Fruit fly (Drosophila melanogaster) whole organism, embryonic: Measurements from ENCODE around the gene Uggt.

Experiments used
- B-H2 ChIP-seq: fragments of 200-800 bp; sonication (Bioruptor generic); optimal IDR thresholded peaks from 2 replicates; lab custom pipeline; 2018; ENCODE audit warnings: missing biosample characterization, mild to moderate bottlenecking, missing genetic modification characterization
- BtbVII ChIP-seq: fragments of 200-800 bp; sonication (Bioruptor generic); optimal IDR thresholded peaks from 3 replicates; lab custom pipeline; 2017; ENCODE audit warnings: missing biosample characterization, mild to moderate bottlenecking, missing genetic modification characterization
- CG10543 ChIP-seq: fragments of 200-800 bp; sonication (Bioruptor generic); optimal IDR thresholded peaks from 3 replicates; lab custom pipeline; 2017; ENCODE audit warnings: missing biosample characterization, mild to moderate bottlenecking, missing genetic modification characterization, moderate library complexity
- CG11695 ChIP-seq: fragments of 200-800 bp; sonication (Bioruptor generic); IDR thresholded peaks from 3 replicates; pipeline ENCODE4 v1.3.6; 2022; ENCODE audit warnings: missing biosample characterization, missing genetic modification characterization
- CG12744 ChIP-seq: fragments of 200-800 bp; sonication (Bioruptor generic); optimal IDR thresholded peaks from 2 replicates; lab custom pipeline; 2016; ENCODE audit warnings: missing biosample characterization, missing genetic modification characterization
- CG12769 ChIP-seq: fragments of 200-800 bp; sonication (Bioruptor generic); optimal IDR thresholded peaks from 2 replicates; lab custom pipeline; 2019; ENCODE audit warnings: missing biosample characterization, mild to moderate bottlenecking, missing genetic modification characterization, moderate library complexity
- CG13775 ChIP-seq: fragments of 200-800 bp; sonication (Bioruptor generic); optimal IDR thresholded peaks from 3 replicates; lab custom pipeline; 2017; ENCODE audit warnings: missing biosample characterization, mild to moderate bottlenecking, missing genetic modification characterization
- CG16779 ChIP-seq: fragments of 200-800 bp; sonication (Bioruptor generic); IDR thresholded peaks from 2 replicates; pipeline ENCODE4 v1.3.6; 2022; ENCODE audit warnings: missing biosample characterization, missing genetic modification characterization
- CG16863 ChIP-seq: fragments of 200-800 bp; sonication (Bioruptor generic); optimal IDR thresholded peaks from 3 replicates; lab custom pipeline; 2016; ENCODE audit warnings: missing biosample characterization, missing genetic modification characterization
- CG3065 ChIP-seq: fragments of 200-800 bp; sonication (Bioruptor generic); optimal IDR thresholded peaks from 2 replicates; lab custom pipeline; 2016; ENCODE audit warnings: missing biosample characterization, missing genetic modification characterization
- CG3163 ChIP-seq: fragments of 200-800 bp; sonication (Bioruptor generic); optimal IDR thresholded peaks from 3 replicates; lab custom pipeline; 2016; ENCODE audit warnings: missing biosample characterization, missing genetic modification characterization
- CG32772 ChIP-seq: fragments of 200-800 bp; sonication (Bioruptor generic); IDR thresholded peaks from 2 replicates; pipeline ENCODE4 v1.3.6; 2022; ENCODE audit warnings: missing biosample characterization, missing genetic modification characterization
- CG6654 ChIP-seq: fragments of 200-800 bp; sonication (Bioruptor generic); optimal IDR thresholded peaks from 2 replicates; lab custom pipeline; 2017; ENCODE audit warnings: missing biosample characterization, mild to moderate bottlenecking, missing genetic modification characterization
- CG7786 ChIP-seq: fragments of 200-800 bp; sonication (Bioruptor generic); optimal IDR thresholded peaks from 2 replicates; lab custom pipeline; 2016; ENCODE audit warnings: missing biosample characterization, missing genetic modification characterization
- CG8765 ChIP-seq: fragments of 200-800 bp; sonication (Bioruptor generic); IDR thresholded peaks from 2 replicates; pipeline ENCODE4 v1.3.6; 2022; ENCODE audit warnings: missing biosample characterization, missing genetic modification characterization
- CG9609 ChIP-seq: fragments of 200-800 bp; sonication (Bioruptor generic); optimal IDR thresholded peaks from 3 replicates; lab custom pipeline; 2016; ENCODE audit warnings: missing biosample characterization, missing genetic modification characterization
- CG9797 ChIP-seq: fragments of 200-800 bp; sonication (Bioruptor generic); optimal IDR thresholded peaks from 3 replicates; lab custom pipeline; 2018; ENCODE audit warnings: missing biosample characterization, mild to moderate bottlenecking, missing genetic modification characterization
- D ChIP-seq, 2 experiments: fragments of 200-800 bp in 1 of 2; fragments of >200 bp in 1 of 2; sonication (Bioruptor generic) in 1 of 2; optimal IDR thresholded peaks; 2 replicates in 1 of 2; 3 replicates in 1 of 2; lab custom pipeline; 2017; ENCODE audit warnings: mild to moderate bottlenecking in 1 of 2, missing biosample characterization in 1 of 2, missing genetic modification characterization in 1 of 2, missing genetic modification reagents in 1 of 2
- Deaf1 ChIP-seq: fragments of 200-800 bp; optimal IDR thresholded peaks from 3 replicates; lab custom pipeline; 2019; ENCODE audit warnings: missing biosample characterization, mild to moderate bottlenecking, missing genetic modification characterization, moderate library complexity
- Ets65A ChIP-seq: fragments of 200-800 bp; sonication (Bioruptor generic); peaks from one replicate; lab custom pipeline; 2016; ENCODE audit warnings: missing biosample characterization, missing genetic modification characterization
- Fer3 ChIP-seq: fragments of 200-800 bp; sonication (Bioruptor generic); optimal IDR thresholded peaks from 2 replicates; lab custom pipeline; 2018; ENCODE audit warnings: missing biosample characterization, mild to moderate bottlenecking, missing genetic modification characterization, moderate library complexity
- HHEX ChIP-seq: fragments of 200-800 bp; sonication (Bioruptor generic); optimal IDR thresholded peaks from 3 replicates; lab custom pipeline; 2017; ENCODE audit warnings: missing biosample characterization, mild to moderate bottlenecking, missing genetic modification characterization, missing genetic modification reagents
- HLHmδ ChIP-seq: fragments of 200-800 bp; sonication (Bioruptor generic); optimal IDR thresholded peaks from 2 replicates; lab custom pipeline; 2018; ENCODE audit warnings: missing biosample characterization, mild to moderate bottlenecking, missing genetic modification characterization, moderate library complexity
- NFAT ChIP-seq: fragments of 200-800 bp; sonication (Bioruptor generic); IDR thresholded peaks from 2 replicates; pipeline ENCODE4 v1.3.6; 2022; ENCODE audit warnings: missing biosample characterization, missing genetic modification characterization
- Optix ChIP-seq: fragments of 200-800 bp; sonication (Bioruptor generic); IDR thresholded peaks from 3 replicates; pipeline ENCODE4 v1.3.6; 2022; ENCODE audit warnings: missing biosample characterization, missing genetic modification characterization
- Pdp1 ChIP-seq, 2 experiments: fragments of 200-800 bp; sonication (Bioruptor generic); optimal IDR thresholded peaks; 3 replicates each; lab custom pipeline; 2016; ENCODE audit warnings: missing biosample characterization in 2 of 2, missing genetic modification characterization in 2 of 2, mild to moderate bottlenecking in 1 of 2, moderate library complexity in 1 of 2
- Trl ChIP-seq, 3 experiments: fragments of >200 bp in 2 of 3; fragments of 200-800 bp in 1 of 3; sonication (Bioruptor generic) in 1 of 3; optimal IDR thresholded peaks; 2 replicates in 1 of 3; 3 replicates in 2 of 3; lab custom pipeline; 2016 to 2017; ENCODE audit warnings: missing biosample characterization in 1 of 3, missing genetic modification characterization in 1 of 3
- abd-A ChIP-seq: fragments of 200-800 bp; sonication (Bioruptor generic); optimal IDR thresholded peaks from 3 replicates; lab custom pipeline; 2019; ENCODE audit warnings: missing biosample characterization, mild to moderate bottlenecking, missing genetic modification characterization, moderate library complexity
- bbx ChIP-seq: fragments of 200-800 bp; sonication (Bioruptor generic); IDR thresholded peaks from 2 replicates; pipeline ENCODE4 v1.3.6; 2022; ENCODE audit warnings: missing biosample characterization, missing genetic modification characterization; ENCODE audit not compliant: partially characterized antibody
- caup ChIP-seq: fragments of 200-800 bp; sonication (Bioruptor generic); optimal IDR thresholded peaks from 3 replicates; lab custom pipeline; 2017; ENCODE audit warnings: missing biosample characterization, mild to moderate bottlenecking, missing genetic modification characterization, moderate library complexity; ENCODE audit not compliant: severe bottlenecking
- cg ChIP-seq: fragments of 200-800 bp; sonication (Bioruptor generic); optimal IDR thresholded peaks from 3 replicates; lab custom pipeline; 2019; ENCODE audit warnings: missing biosample characterization, mild to moderate bottlenecking, missing genetic modification characterization, moderate library complexity
- ci ChIP-seq: fragments of 200-800 bp; sonication (Bioruptor generic); IDR thresholded peaks from 3 replicates; pipeline ENCODE4 v1.3.6; 2022; ENCODE audit warnings: missing biosample characterization, missing genetic modification characterization
- danr ChIP-seq: fragments of 200-800 bp; sonication (Bioruptor generic); IDR thresholded peaks from 2 replicates; pipeline ENCODE4 v1.3.6; 2022; ENCODE audit warnings: missing biosample characterization, missing genetic modification characterization
- fd3F ChIP-seq: fragments of 200-800 bp; sonication (Bioruptor generic); optimal IDR thresholded peaks from 2 replicates; lab custom pipeline; 2018; ENCODE audit warnings: missing biosample characterization, mild to moderate bottlenecking, missing genetic modification characterization, moderate library complexity
- fu2 ChIP-seq: fragments of 200-800 bp; sonication (Bioruptor generic); optimal IDR thresholded peaks from 2 replicates; lab custom pipeline; 2016; ENCODE audit warnings: missing biosample characterization, missing genetic modification characterization
- grn ChIP-seq: fragments of 200-800 bp; sonication (Bioruptor generic); optimal IDR thresholded peaks from 3 replicates; lab custom pipeline; 2017; ENCODE audit warnings: missing biosample characterization, missing genetic modification characterization
- her ChIP-seq: fragments of 200-800 bp; sonication (Bioruptor generic); optimal IDR thresholded peaks from 2 replicates; lab custom pipeline; 2016; ENCODE audit warnings: missing biosample characterization, missing genetic modification characterization
- lov ChIP-seq, 2 experiments: fragments of 200-800 bp in 1 of 2; fragments of >200 bp in 1 of 2; sonication (Bioruptor generic) in 1 of 2; IDR thresholded peaks in 1 of 2; optimal IDR thresholded peaks in 1 of 2; 2 replicates in 1 of 2; 3 replicates in 1 of 2; pipeline versions ENCODE4 v1.3.6 to Lab custom; 2017 to 2022; ENCODE audit warnings: missing biosample characterization in 1 of 2, missing genetic modification characterization in 1 of 2
- mirr ChIP-seq: fragments of 200-800 bp; sonication (Bioruptor generic); optimal IDR thresholded peaks from 3 replicates; lab custom pipeline; 2018; ENCODE audit warnings: missing biosample characterization, mild to moderate bottlenecking, missing genetic modification characterization
- nau ChIP-seq: fragments of 200-800 bp; sonication (Bioruptor generic); optimal IDR thresholded peaks from 3 replicates; lab custom pipeline; 2017; ENCODE audit warnings: missing biosample characterization, mild to moderate bottlenecking, missing genetic modification characterization, missing genetic modification reagents
- onecut ChIP-seq: fragments of 200-800 bp; sonication (Bioruptor generic); IDR thresholded peaks from 2 replicates; pipeline ENCODE4 v1.3.6; 2022; ENCODE audit warnings: missing biosample characterization, missing genetic modification characterization
- otp ChIP-seq: fragments of 200-800 bp; sonication (Bioruptor generic); IDR thresholded peaks from 3 replicates; pipeline ENCODE4, ENCODE4 v1.3.6; 2022; ENCODE audit warnings: missing biosample characterization, missing genetic modification characterization
- sc ChIP-seq, 3 experiments: fragments of >200 bp in 2 of 3; fragments of 200-800 bp in 1 of 3; sonication (Bioruptor generic) in 1 of 3; optimal IDR thresholded peaks; 2 replicates in 2 of 3; 3 replicates in 1 of 3; lab custom pipeline; 2017; ENCODE audit warnings: mild to moderate bottlenecking in 1 of 3, missing biosample characterization in 1 of 3, missing genetic modification characterization in 1 of 3, missing genetic modification reagents in 1 of 3
- sd ChIP-seq: fragments of 200-800 bp; sonication (Bioruptor generic); optimal IDR thresholded peaks from 3 replicates; lab custom pipeline; 2018; ENCODE audit warnings: missing biosample characterization, mild to moderate bottlenecking, missing genetic modification characterization, moderate library complexity
- sens ChIP-seq: fragments of 200-800 bp; sonication (Bioruptor generic); peaks from one replicate; lab custom pipeline; 2016; ENCODE audit warnings: missing biosample characterization, missing genetic modification characterization
- sima ChIP-seq: fragments of 200-800 bp; sonication (Bioruptor generic); optimal IDR thresholded peaks from 2 replicates; lab custom pipeline; 2016; ENCODE audit warnings: missing biosample characterization, missing genetic modification characterization
- sqz ChIP-seq: fragments of 200-800 bp; sonication (Bioruptor generic); optimal IDR thresholded peaks from 3 replicates; lab custom pipeline; 2018; ENCODE audit warnings: missing biosample characterization, mild to moderate bottlenecking, missing genetic modification characterization
- sr ChIP-seq: fragments of 200-800 bp; sonication (Bioruptor generic); IDR thresholded peaks from 3 replicates; pipeline ENCODE4 v1.3.6; 2022; ENCODE audit warnings: missing biosample characterization, missing genetic modification characterization
- sug ChIP-seq: fragments of 200-800 bp; optimal IDR thresholded peaks from 2 replicates; lab custom pipeline; 2019; ENCODE audit warnings: missing biosample characterization, mild to moderate bottlenecking, missing genetic modification characterization, moderate library complexity

Uggt gene

dm6 chr3L:18895079-18895478, 22.5 kb downstream of the Uggt start (continued):
- no peak for TF ChIP-seq CG16779 (GFP tag; lab: Robert Waterston, UW)
- peak; percentile 31 for TF ChIP-seq BtbVII (GFP tag; lab: Kevin White, UChicago)
- peak; percentile 22 for TF ChIP-seq CG12769 (tag; lab: Kevin White, UChicago)
- TF ChIP-seq her (GFP tag; lab: Kevin White, UChicago): no peak
- no peak for TF ChIP-seq CG12744
- no peak for TF ChIP-seq Fer3 (tag; lab: Kevin White, UChicago)
- peak; percentile 72 for TF ChIP-seq sd
- no peak for TF ChIP-seq Pdp1 (GFP tag; optimal IDR thresholded peaks at IDR 0.05; lab: Kevin White, UChicago)
- TF ChIP-seq HLHmδ (GFP tag; lab: Kevin White, UChicago): no peak
- TF ChIP-seq ci (GFP tag; lab: Robert Waterston, UW): no peak
- TF ChIP-seq grn (GFP tag; lab: Kevin White, UChicago): no peak
- peak; percentile 35 for TF ChIP-seq nau (GFP tag; lab: Kevin White, UChicago)
- 0 out of 3 replicates have a peak, but pooled peaks have one; percentile 37 for TF ChIP-seq sr
- peak; percentile 40 for TF ChIP-seq abd-A (tag; lab: Kevin White, UChicago)
- no peak for TF ChIP-seq CG9797 (GFP tag; lab: Kevin White, UChicago)
- TF ChIP-seq B-H2: peak; percentile 60
- no peak for TF ChIP-seq otp
- peak; percentile 88 for TF ChIP-seq Deaf1 (tag; lab: Kevin White, UChicago)
- no peak for TF ChIP-seq fu2 (GFP tag; lab: Kevin White, UChicago)
- no peak for TF ChIP-seq HHEX (GFP tag; lab: Kevin White, UChicago)
- no peak for TF ChIP-seq CG7786
- TF ChIP-seq mirr (GFP tag; lab: Kevin White, UChicago): peak; percentile 57
- peak in 1 of 2 experiments; percentile 41 for TF ChIP-seq Trl (optimal IDR thresholded peaks at IDR 0.05; lab: Kevin White, UChicago)
- TF ChIP-seq Trl (GFP tag; optimal IDR thresholded peaks at IDR 0.05; lab: Kevin White, UChicago): no peak
- no peak for TF ChIP-seq sima (GFP tag; lab: Kevin White, UChicago)
- no peak for TF ChIP-seq CG8765 (GFP tag; lab: Robert Waterston, UW)
- no peak for TF ChIP-seq bbx (GFP tag; lab: Robert Waterston, UW)
- no peak for TF ChIP-seq CG6654 (GFP tag; lab: Kevin White, UChicago)
- no peak for TF ChIP-seq CG9609 (GFP tag; lab: Kevin White, UChicago)
- no peak for TF ChIP-seq CG11695 (GFP tag; lab: Robert Waterston, UW)
- TF ChIP-seq CG16863 (GFP tag; lab: Kevin White, UChicago): no peak
- no peak for TF ChIP-seq CG13775 (GFP tag; lab: Kevin White, UChicago)
- TF ChIP-seq CG10543: peak; percentile 21
- no peak for TF ChIP-seq D (optimal IDR thresholded peaks at IDR 0.05; lab: Kevin White, UChicago)
- no peak for TF ChIP-seq D (GFP tag; optimal IDR thresholded peaks at IDR 0.05; lab: Kevin White, UChicago)
- TF ChIP-seq CG3163 (GFP tag; lab: Kevin White, UChicago): no peak
- TF ChIP-seq caup (GFP tag; lab: Kevin White, UChicago): peak; percentile 14
- no peak for TF ChIP-seq fd3F (GFP tag; lab: Kevin White, UChicago)
- no peak for TF ChIP-seq Optix (GFP tag; lab: Robert Waterston, UW)
- TF ChIP-seq cg: peak; percentile 48
- TF ChIP-seq sug (tag; lab: Kevin White, UChicago): peak; percentile 80
- TF ChIP-seq CG32772 (GFP tag; lab: Robert Waterston, UW): no peak
- no peak for TF ChIP-seq lov (optimal IDR thresholded peaks at IDR 0.05; lab: Kevin White, UChicago)
- no peak for TF ChIP-seq lov (GFP tag; IDR thresholded peaks at IDR 0.05; lab: Robert Waterston, UW)
- no peak for TF ChIP-seq Ets65A (GFP tag; lab: Kevin White, UChicago)
- TF ChIP-seq NFAT: no peak
- TF ChIP-seq sens (GFP tag; lab: Kevin White, UChicago): peak; percentile 52
- no peak for TF ChIP-seq CG3065 (GFP tag; lab: Kevin White, UChicago)
- no peak for TF ChIP-seq onecut
- peak; percentile 61 for TF ChIP-seq sqz (GFP tag; lab: Kevin White, UChicago)
- no peak for TF ChIP-seq sc (optimal IDR thresholded peaks at IDR 0.05; lab: Kevin White, UChicago)
- no peak for TF ChIP-seq sc (GFP tag; optimal IDR thresholded peaks at IDR 0.05; lab: Kevin White, UChicago)
- TF ChIP-seq danr: no peak
